Fruit fly (Drosophila melanogaster) whole organism, embryonic: ENCODE data around the gene CG32137.
A peak's percentile ranks its signal among the peaks of the same experiment; 100 is the strongest.

Source experiments
- Atf-2 ChIP-seq: fragments of 200-800 bp; sonication (Bioruptor generic); optimal IDR thresholded peaks from 2 replicates; lab custom pipeline; 2016; ENCODE audit warnings: missing biosample characterization, missing genetic modification characterization
- Atf6 ChIP-seq: fragments of 200-800 bp; sonication (Bioruptor generic); IDR thresholded peaks from 2 replicates; pipeline ENCODE4 v1.3.6; 2022; ENCODE audit warnings: missing biosample characterization, missing genetic modification characterization
- CG11695 ChIP-seq: fragments of 200-800 bp; sonication (Bioruptor generic); IDR thresholded peaks from 3 replicates; pipeline ENCODE4 v1.3.6; 2022; ENCODE audit warnings: missing biosample characterization, missing genetic modification characterization
- CG17328 ChIP-seq: fragments of 200-800 bp; sonication (Bioruptor generic); IDR thresholded peaks from 2 replicates; pipeline ENCODE4 v1.3.6; 2022; ENCODE audit warnings: missing biosample characterization, missing genetic modification characterization
- CG17829 ChIP-seq: fragments of 200-800 bp; optimal IDR thresholded peaks from 2 replicates; lab custom pipeline; 2019; ENCODE audit warnings: missing biosample characterization, mild to moderate bottlenecking, missing genetic modification characterization, moderate library complexity
- CG18599 ChIP-seq: fragments of 200-800 bp; sonication (Bioruptor generic); optimal IDR thresholded peaks from 3 replicates; lab custom pipeline; 2017; ENCODE audit warnings: missing biosample characterization, missing genetic modification characterization, mild to moderate bottlenecking, moderate library complexity, missing genetic modification reagents
- CG18619 ChIP-seq: fragments of 200-800 bp; sonication (Bioruptor generic); optimal IDR thresholded peaks from 3 replicates; lab custom pipeline; 2017; ENCODE audit warnings: missing biosample characterization, mild to moderate bottlenecking, missing genetic modification characterization
- CG34422 ChIP-seq: fragments of 200-800 bp; sonication (Bioruptor generic); IDR thresholded peaks from 3 replicates; pipeline ENCODE4 v1.3.6; 2022; ENCODE audit warnings: missing biosample characterization, missing genetic modification characterization
- CG42726 ChIP-seq: fragments of 200-800 bp; sonication (Bioruptor generic); IDR thresholded peaks from 2 replicates; pipeline ENCODE4 v1.3.6; 2022; ENCODE audit warnings: missing biosample characterization, missing genetic modification characterization; ENCODE audit not compliant: partially characterized antibody
- CG6175 ChIP-seq: fragments of 200-800 bp; sonication (Bioruptor generic); IDR thresholded peaks from 3 replicates; pipeline ENCODE4 v1.3.6; 2022; ENCODE audit warnings: missing biosample characterization, missing genetic modification characterization
- CG6654 ChIP-seq: fragments of 200-800 bp; sonication (Bioruptor generic); optimal IDR thresholded peaks from 2 replicates; lab custom pipeline; 2017; ENCODE audit warnings: missing biosample characterization, mild to moderate bottlenecking, missing genetic modification characterization
- CG6683 ChIP-seq: fragments of 200-800 bp; sonication (Bioruptor generic); optimal IDR thresholded peaks from 2 replicates; lab custom pipeline; 2017; ENCODE audit warnings: missing biosample characterization, mild to moderate bottlenecking, missing genetic modification characterization, missing genetic modification reagents
- CG7357 ChIP-seq: fragments of 200-800 bp; sonication (Bioruptor generic); IDR thresholded peaks from 3 replicates; pipeline ENCODE4 v1.3.6; 2022; ENCODE audit warnings: missing biosample characterization, missing genetic modification characterization
- CG8388 ChIP-seq: fragments of 200-800 bp; sonication (Bioruptor generic); optimal IDR thresholded peaks from 2 replicates; lab custom pipeline; 2019; ENCODE audit warnings: missing biosample characterization, mild to moderate bottlenecking, missing genetic modification characterization, moderate library complexity
- CG9437 ChIP-seq: fragments of 200-800 bp; sonication (Bioruptor generic); optimal IDR thresholded peaks from 2 replicates; lab custom pipeline; 2018; ENCODE audit warnings: missing biosample characterization, mild to moderate bottlenecking, missing genetic modification characterization
- CG9609 ChIP-seq: fragments of 200-800 bp; sonication (Bioruptor generic); optimal IDR thresholded peaks from 3 replicates; lab custom pipeline; 2016; ENCODE audit warnings: missing biosample characterization, missing genetic modification characterization
- CrebB ChIP-seq: fragments of 200-800 bp; sonication (Bioruptor generic); optimal IDR thresholded peaks from 3 replicates; lab custom pipeline; 2018; ENCODE audit warnings: missing biosample characterization, mild to moderate bottlenecking, missing genetic modification characterization
- D ChIP-seq, 2 experiments: fragments of 200-800 bp in 1 of 2; fragments of >200 bp in 1 of 2; sonication (Bioruptor generic) in 1 of 2; optimal IDR thresholded peaks; 2 replicates in 1 of 2; 3 replicates in 1 of 2; lab custom pipeline; 2017; ENCODE audit warnings: mild to moderate bottlenecking in 1 of 2, missing biosample characterization in 1 of 2, missing genetic modification characterization in 1 of 2, missing genetic modification reagents in 1 of 2
- Dad ChIP-seq: fragments of 200-800 bp; sonication (Bioruptor generic); optimal IDR thresholded peaks from 3 replicates; lab custom pipeline; 2016; ENCODE audit warnings: missing biosample characterization, missing genetic modification characterization
- Deaf1 ChIP-seq: fragments of 200-800 bp; optimal IDR thresholded peaks from 3 replicates; lab custom pipeline; 2019; ENCODE audit warnings: missing biosample characterization, mild to moderate bottlenecking, missing genetic modification characterization, moderate library complexity
- Ets97D ChIP-seq: fragments of 200-800 bp; sonication (Bioruptor generic); optimal IDR thresholded peaks from 3 replicates; lab custom pipeline; 2016; ENCODE audit warnings: missing biosample characterization, missing genetic modification characterization
- HHEX ChIP-seq: fragments of 200-800 bp; sonication (Bioruptor generic); optimal IDR thresholded peaks from 3 replicates; lab custom pipeline; 2017; ENCODE audit warnings: missing biosample characterization, mild to moderate bottlenecking, missing genetic modification characterization, missing genetic modification reagents
- Hsf ChIP-seq: fragments of 200-800 bp; sonication (Bioruptor generic); optimal IDR thresholded peaks from 3 replicates; lab custom pipeline; 2016; ENCODE audit warnings: missing biosample characterization, missing genetic modification characterization
- MTF-1 ChIP-seq: fragments of 200-800 bp; sonication (Bioruptor generic); optimal IDR thresholded peaks from 2 replicates; lab custom pipeline; 2018; ENCODE audit warnings: missing biosample characterization, mild to moderate bottlenecking, missing genetic modification characterization, borderline replicate concordance
- Mrtf ChIP-seq: fragments of 200-800 bp; sonication (Bioruptor generic); IDR thresholded peaks from 3 replicates; pipeline ENCODE4 v1.3.6; 2022; ENCODE audit warnings: missing biosample characterization, missing genetic modification characterization
- Neu2 ChIP-seq: fragments of 200-800 bp; sonication (Bioruptor generic); optimal IDR thresholded peaks from 3 replicates; lab custom pipeline; 2016; ENCODE audit warnings: missing biosample characterization, missing genetic modification characterization, borderline replicate concordance
- Nf-YC ChIP-seq: fragments of 200-800 bp; optimal IDR thresholded peaks from 3 replicates; lab custom pipeline; 2019; ENCODE audit warnings: missing biosample characterization, mild to moderate bottlenecking, missing genetic modification characterization, moderate library complexity
- Pdp1 ChIP-seq, 2 experiments: fragments of 200-800 bp; sonication (Bioruptor generic); optimal IDR thresholded peaks; 3 replicates each; lab custom pipeline; 2016; ENCODE audit warnings: missing biosample characterization in 2 of 2, missing genetic modification characterization in 2 of 2, mild to moderate bottlenecking in 1 of 2, moderate library complexity in 1 of 2
- TFAM ChIP-seq: fragments of 200-800 bp; sonication (Bioruptor generic); optimal IDR thresholded peaks from 2 replicates; lab custom pipeline; 2017; ENCODE audit warnings: missing biosample characterization, missing genetic modification characterization, inconsistent platforms
- Tbp ChIP-seq: fragments of >200 bp; optimal IDR thresholded peaks from 2 replicates; lab custom pipeline; 2018; ENCODE audit warnings: missing biosample characterization, missing genetic modification characterization
- Xbp1 ChIP-seq: fragments of 200-800 bp; sonication (Bioruptor generic); optimal IDR thresholded peaks from 3 replicates; lab custom pipeline; 2016; ENCODE audit warnings: missing biosample characterization, mild to moderate bottlenecking, missing genetic modification characterization
- ato ChIP-seq: fragments of 200-800 bp; sonication (Bioruptor generic); IDR thresholded peaks from 2 replicates; pipeline ENCODE4 v1.3.6; 2022; ENCODE audit warnings: missing biosample characterization, missing genetic modification characterization; ENCODE audit not compliant: partially characterized antibody
- az2 ChIP-seq: fragments of 200-800 bp; sonication (Bioruptor generic); optimal IDR thresholded peaks from 3 replicates; lab custom pipeline; 2016; ENCODE audit warnings: missing biosample characterization, missing genetic modification characterization
- br ChIP-seq: fragments of >200 bp; optimal IDR thresholded peaks from 2 replicates; lab custom pipeline; 2017
- chinmo ChIP-seq: fragments of 200-800 bp; sonication (Bioruptor generic); IDR thresholded peaks from 4 replicates; pipeline ENCODE4 v1.3.6; 2022; ENCODE audit warnings: missing biosample characterization, missing genetic modification characterization; ENCODE audit not compliant: partially characterized antibody
- danr ChIP-seq: fragments of 200-800 bp; sonication (Bioruptor generic); IDR thresholded peaks from 2 replicates; pipeline ENCODE4 v1.3.6; 2022; ENCODE audit warnings: missing biosample characterization, missing genetic modification characterization
- dmrt11E ChIP-seq: fragments of 200-800 bp; sonication (Bioruptor generic); optimal IDR thresholded peaks from 3 replicates; lab custom pipeline; 2018; ENCODE audit warnings: missing biosample characterization, mild to moderate bottlenecking, missing genetic modification characterization, moderate library complexity
- dpn ChIP-seq, 2 experiments: fragments of 200-800 bp; sonication (Bioruptor generic); optimal IDR thresholded peaks; 3 replicates each; lab custom pipeline; 2016; ENCODE audit warnings: missing biosample characterization in 2 of 2, missing genetic modification characterization in 2 of 2
- gcm2 ChIP-seq: fragments of 200-800 bp; sonication (Bioruptor generic); optimal IDR thresholded peaks from 2 replicates; lab custom pipeline; 2016; ENCODE audit warnings: missing biosample characterization, missing genetic modification characterization
- hb ChIP-seq: fragments of 200-800 bp; sonication (Bioruptor generic); IDR thresholded peaks from 3 replicates; pipeline ENCODE4 v1.3.6; 2022; ENCODE audit warnings: missing biosample characterization, missing genetic modification characterization; ENCODE audit not compliant: partially characterized antibody
- hkb ChIP-seq, 2 experiments: fragments of 200-800 bp in 1 of 2; fragments of >200 bp in 1 of 2; sonication (Bioruptor generic) in 1 of 2; IDR thresholded peaks in 1 of 2; optimal IDR thresholded peaks in 1 of 2; 2 replicates each; pipeline versions ENCODE4 v1.3.6 to Lab custom; 2017 to 2022; ENCODE audit warnings: missing biosample characterization in 1 of 2, missing genetic modification characterization in 1 of 2
- lov ChIP-seq, 2 experiments: fragments of 200-800 bp in 1 of 2; fragments of >200 bp in 1 of 2; sonication (Bioruptor generic) in 1 of 2; IDR thresholded peaks in 1 of 2; optimal IDR thresholded peaks in 1 of 2; 2 replicates in 1 of 2; 3 replicates in 1 of 2; pipeline versions ENCODE4 v1.3.6 to Lab custom; 2017 to 2022; ENCODE audit warnings: missing biosample characterization in 1 of 2, missing genetic modification characterization in 1 of 2
- odd ChIP-seq: fragments of 200-800 bp; sonication (Bioruptor generic); optimal IDR thresholded peaks from 2 replicates; lab custom pipeline; 2017; ENCODE audit warnings: missing biosample characterization, mild to moderate bottlenecking, missing genetic modification characterization
- ranshi ChIP-seq: fragments of 200-800 bp; sonication (Bioruptor generic); IDR thresholded peaks from 2 replicates; pipeline ENCODE4 v1.3.6; 2022; ENCODE audit warnings: missing biosample characterization, missing genetic modification characterization
- stc ChIP-seq: fragments of 200-800 bp; sonication (Bioruptor generic); IDR thresholded peaks from 2 replicates; pipeline ENCODE4 v1.3.6; 2022; ENCODE audit warnings: missing biosample characterization, missing genetic modification characterization
- stwl ChIP-seq: fragments of 200-800 bp; sonication (Bioruptor generic); optimal IDR thresholded peaks from 3 replicates; lab custom pipeline; 2018; ENCODE audit warnings: missing biosample characterization, mild to moderate bottlenecking, missing genetic modification characterization, moderate library complexity
- tup ChIP-seq: fragments of 200-800 bp; sonication (Bioruptor generic); optimal IDR thresholded peaks from 2 replicates; lab custom pipeline; 2016; ENCODE audit warnings: missing biosample characterization, mild to moderate bottlenecking, missing genetic modification characterization, moderate library complexity

Gene CG32137

dm6 chr3L:13928769-13929594 lies 10.1 kb upstream of the CG32137 start, which contains the start of the genes CG8833 and DCTN1-p150 (continued):
- TF ChIP-seq Tbp (no peak), Hsf (peak; percentile 44), stwl (tag; lab: Kevin White, UChicago) (peak; percentile 44), HHEX (GFP tag; lab: Kevin White, UChicago) (no peak), hkb (optimal IDR thresholded peaks at IDR 0.05; lab: Kevin White, UChicago) (no peak), hkb (GFP tag; IDR thresholded peaks at IDR 0.05; lab: Robert Waterston, UW) (no peak), hb (no peak), Pdp1 (GFP tag; optimal IDR thresholded peaks at IDR 0.05; lab: Kevin White, UChicago) (peak in 1 of 2 experiments; percentile 42), lov (optimal IDR thresholded peaks at IDR 0.05; lab: Kevin White, UChicago) (no peak), lov (GFP tag; IDR thresholded peaks at IDR 0.05; lab: Robert Waterston, UW) (no peak), CrebB (no peak), CG7357 (GFP tag; lab: Robert Waterston, UW) (no peak), CG17829 (tag; lab: Kevin White, UChicago) (peak; percentile 21), Dad (GFP tag; lab: Kevin White, UChicago) (no peak), CG18619 (GFP tag; lab: Kevin White, UChicago) (peak; percentile 9), dpn (GFP tag; optimal IDR thresholded peaks at IDR 0.05; lab: Kevin White, UChicago) (peak; percentile 42 to 51), CG8388 (no peak), ato (0 out of 2 replicates have a peak, but pooled peaks have one; percentile 16), CG11695 (GFP tag; lab: Robert Waterston, UW) (no peak), br (lab: Kevin White, UChicago) (no peak), Mrtf (GFP tag; lab: Robert Waterston, UW) (no peak), TFAM (GFP tag; lab: Kevin White, UChicago) (no peak), Ets97D (peak; percentile 21), CG42726 (GFP tag; lab: Robert Waterston, UW) (no peak), Neu2 (GFP tag; lab: Kevin White, UChicago) (no peak), CG6683 (no peak), Nf-YC (tag; lab: Kevin White, UChicago) (peak; percentile 45), MTF-1 (GFP tag; lab: Kevin White, UChicago) (no peak), CG6175 (GFP tag; lab: Robert Waterston, UW) (no peak), CG18599 (GFP tag; lab: Kevin White, UChicago) (no peak), CG9609 (GFP tag; lab: Kevin White, UChicago) (peak; percentile 49), Deaf1 (tag; lab: Kevin White, UChicago) (no peak), chinmo (no peak), CG34422 (GFP tag; lab: Robert Waterston, UW) (no peak), CG6654 (GFP tag; lab: Kevin White, UChicago) (no peak), gcm2 (GFP tag; lab: Kevin White, UChicago) (no peak), Xbp1 (peak; percentile 73), az2 (GFP tag; lab: Kevin White, UChicago) (peak; percentile 34), CG9437 (GFP tag; lab: Kevin White, UChicago) (peak; percentile 2), ranshi (GFP tag; lab: Robert Waterston, UW) (peak; percentile 57; the same call in 1 of the 2 replicates), Atf-2 (peak; percentile 8), danr (GFP tag; lab: Robert Waterston, UW) (no peak), odd (GFP tag; lab: Kevin White, UChicago) (peak; percentile 41), CG17328 (no peak), tup (GFP tag; lab: Kevin White, UChicago) (no peak), D (optimal IDR thresholded peaks at IDR 0.05; lab: Kevin White, UChicago) (no peak), D (GFP tag; optimal IDR thresholded peaks at IDR 0.05; lab: Kevin White, UChicago) (no peak), Atf6 (GFP tag; lab: Robert Waterston, UW) (0 out of 2 replicates have a peak, but pooled peaks have one; percentile 29), stc (no peak), dmrt11E (tag; lab: Kevin White, UChicago) (peak; percentile 35)
